Worm (Caenorhabditis elegans): ENCODE results near the gene srw-68.

- TF ChIP-seq flt-1 (GFP tag; IDR thresholded peaks at IDR 0.05): no peak
- peak; percentile 62; the same call in 1 of the 2 replicates for TF ChIP-seq tbx-37 (GFP tag; conservative IDR thresholded peaks at IDR 0.05)
Measured at ce11 chrV:7465509-7465908, 39.0 kb upstream of the srw-68 start, which contains the start of gene F25E5.1.

Data from whole organism, early embryonic.